Fruit fly (Drosophila melanogaster): ENCODE results near the gene ome.

ome gene

dm6 chr3L:14634773-14635563 lies 37.7 kb upstream of the ome start (continued):
- no peak for TF ChIP-seq CG2889 (GFP tag; IDR thresholded peaks at IDR 0.05)
- no peak for TF ChIP-seq insv (GFP tag; optimal IDR thresholded peaks at IDR 0.05)
- no peak for TF ChIP-seq fd102C (GFP tag; optimal IDR thresholded peaks at IDR 0.05)
- peak; percentile 20; the same call in 1 of the 2 replicates for TF ChIP-seq HLH3B (GFP tag; IDR thresholded peaks at IDR 0.05)
- TF ChIP-seq Doc2 (GFP tag; IDR thresholded peaks at IDR 0.05) = no peak
- TF ChIP-seq eve (GFP tag; optimal IDR thresholded peaks at IDR 0.05) = peak in 1 of 2 experiments; percentile 70
- peak; percentile 65 for TF ChIP-seq croc (GFP tag; conservative IDR thresholded peaks at IDR 0.05)
- peak; percentile 84 for TF ChIP-seq CG16815 (GFP tag; optimal IDR thresholded peaks at IDR 0.05)
- no peak for TF ChIP-seq Myb (GFP tag; optimal IDR thresholded peaks at IDR 0.05)
- peak; percentile 15 for TF ChIP-seq Dek (tag; optimal IDR thresholded peaks at IDR 0.05)
- no peak for TF ChIP-seq CG10565 (GFP tag; optimal IDR thresholded peaks at IDR 0.05)
- TF ChIP-seq CG34422 (GFP tag; IDR thresholded peaks at IDR 0.05) = 0 out of 3 replicates have a peak, but pooled peaks have one; percentile 67
- TF ChIP-seq Jarid2 (GFP tag; optimal IDR thresholded peaks at IDR 0.05) = no peak
- peak; percentile 64 for TF ChIP-seq CG2875 (GFP tag; optimal IDR thresholded peaks at IDR 0.05)
- peak; percentile 36 for TF ChIP-seq cato (GFP tag; optimal IDR thresholded peaks at IDR 0.05; ENCODE audit: borderline replicate concordance)
- TF ChIP-seq Xrp1 (GFP tag; IDR thresholded peaks at IDR 0.05) = peak; percentile 88
- no peak for TF ChIP-seq p53 (GFP tag; optimal IDR thresholded peaks at IDR 0.05)
- peak; percentile 91 for TF ChIP-seq phol (tag; optimal IDR thresholded peaks at IDR 0.05)
- TF ChIP-seq zen2 (GFP tag; IDR thresholded peaks at IDR 0.05; ENCODE audit: partially characterized antibody) = no peak
- no peak for TF ChIP-seq fru (optimal IDR thresholded peaks at IDR 0.05)
- TF ChIP-seq H15 (GFP tag; IDR thresholded peaks at IDR 0.05) = no peak
- no peak for TF ChIP-seq yki (optimal IDR thresholded peaks at IDR 0.05)
- no peak for TF ChIP-seq Optix (GFP tag; IDR thresholded peaks at IDR 0.05)
- peak; percentile 58 for TF ChIP-seq CG8359 (GFP tag; optimal IDR thresholded peaks at IDR 0.05; ENCODE audit: borderline replicate concordance)
- no peak for TF ChIP-seq gcm2 (GFP tag; optimal IDR thresholded peaks at IDR 0.05)
- peak; percentile 63 for TF ChIP-seq CG3065 (GFP tag; optimal IDR thresholded peaks at IDR 0.05)
- no peak for TF ChIP-seq sr (GFP tag; IDR thresholded peaks at IDR 0.05)
- no peak for TF ChIP-seq CG6175 (GFP tag; IDR thresholded peaks at IDR 0.05)
- TF ChIP-seq CG3163 (GFP tag; optimal IDR thresholded peaks at IDR 0.05) = no peak
- no peak for TF ChIP-seq CG42726 (GFP tag; IDR thresholded peaks at IDR 0.05; ENCODE audit: partially characterized antibody)
- TF ChIP-seq exex (tag; optimal IDR thresholded peaks at IDR 0.05) = no peak
- TF ChIP-seq CG5180 (GFP tag; optimal IDR thresholded peaks at IDR 0.05) = peak; percentile 5
- peak; percentile 81 for TF ChIP-seq Ssrp (tag; optimal IDR thresholded peaks at IDR 0.05)
- TF ChIP-seq CG2199 (GFP tag; IDR thresholded peaks at IDR 0.05) = peak; percentile 87; the same call in 2 of the 3 replicates
- peak; percentile 18 for TF ChIP-seq CG6854 (GFP tag; optimal IDR thresholded peaks at IDR 0.05)
- TF ChIP-seq ATbp (GFP tag; optimal IDR thresholded peaks at IDR 0.05) = peak; percentile 24
- peak; percentile 41; the same call in 1 of the 2 replicates for TF ChIP-seq E2f2 (GFP tag; IDR thresholded peaks at IDR 0.05)
- no peak for TF ChIP-seq CG3726 (GFP tag; IDR thresholded peaks at IDR 0.05)
- peak; percentile 52 for TF ChIP-seq Xbp1 (GFP tag; optimal IDR thresholded peaks at IDR 0.05)
- TF ChIP-seq CG4424 (GFP tag; optimal IDR thresholded peaks at IDR 0.05) = peak; percentile 79
- no peak for TF ChIP-seq CG3838 (GFP tag; optimal IDR thresholded peaks at IDR 0.05)
- peak; percentile 88 for TF ChIP-seq Spps (tag; optimal IDR thresholded peaks at IDR 0.05)
- TF ChIP-seq vvl (GFP tag; IDR thresholded peaks at IDR 0.05) = peak; percentile 54
- TF ChIP-seq prd (optimal IDR thresholded peaks at IDR 0.05) = no peak
- TF ChIP-seq prd (GFP tag; IDR thresholded peaks at IDR 0.05) = peak; percentile 57; the same call in 2 of the 3 replicates
- TF ChIP-seq CG17829 (tag; optimal IDR thresholded peaks at IDR 0.05) = peak; percentile 94
- TF ChIP-seq bab2 (GFP tag; optimal IDR thresholded peaks at IDR 0.05) = no peak
- TF ChIP-seq Max (GFP tag; optimal IDR thresholded peaks at IDR 0.05) = peak; percentile 4
- TF ChIP-seq Dll (GFP tag; IDR thresholded peaks at IDR 0.05; ENCODE audit: partially characterized antibody) = no peak
- 0 out of 3 replicates have a peak, but pooled peaks have one; percentile 41 for TF ChIP-seq CG11695 (GFP tag; IDR thresholded peaks at IDR 0.05)

Measured in whole organism, embryonic.